Worm (Caenorhabditis elegans): ENCODE results near the gene suf-1.

- no peak for TF ChIP-seq elt-3 (tag; optimal IDR thresholded peaks at IDR 0.05)
- no peak for TF ChIP-seq lin-32 (GFP tag; optimal IDR thresholded peaks at IDR 0.05)
- TF ChIP-seq sptf-1 (tag; optimal IDR thresholded peaks at IDR 0.05): no peak
- TF ChIP-seq snpc-4 (tag; optimal IDR thresholded peaks at IDR 0.05): no peak
- TF ChIP-seq sem-2 (GFP tag; optimal IDR thresholded peaks at IDR 0.05): no peak
- no peak for TF ChIP-seq elt-1 (tag; optimal IDR thresholded peaks at IDR 0.05; ENCODE audit: borderline replicate concordance, insufficient read depth)
- TF ChIP-seq nhr-237 (tag; optimal IDR thresholded peaks at IDR 0.05): no peak
- no peak for TF ChIP-seq nhr-28 (tag; optimal IDR thresholded peaks at IDR 0.05)
- no peak for TF ChIP-seq nhr-76 (tag; optimal IDR thresholded peaks at IDR 0.05)
- no peak for TF ChIP-seq ztf-11 (tag; optimal IDR thresholded peaks at IDR 0.05)
Measured at ce11 chrII:8616155-8616554, 12.5 kb downstream of the suf-1 start.
